Fruit fly (Drosophila melanogaster) whole organism, embryonic: ENCODE results near the gene lgs.

Source experiments
- Aef1 ChIP-seq: fragments of 200-800 bp; sonication (Bioruptor generic); IDR thresholded peaks from 3 replicates; pipeline ENCODE4 v1.3.6; 2022; ENCODE audit warnings: missing biosample characterization, missing genetic modification characterization
- Bdp1 ChIP-seq: fragments of 200-800 bp; sonication (Bioruptor generic); optimal IDR thresholded peaks from 3 replicates; lab custom pipeline; 2016; ENCODE audit warnings: missing biosample characterization, missing genetic modification characterization
- CG10267 ChIP-seq: fragments of 200-800 bp; sonication (Bioruptor generic); optimal IDR thresholded peaks from 2 replicates; lab custom pipeline; 2018; ENCODE audit warnings: missing biosample characterization, mild to moderate bottlenecking, missing genetic modification characterization, moderate library complexity
- CG10321 ChIP-seq: fragments of 200-800 bp; sonication (Bioruptor generic); IDR thresholded peaks from 2 replicates; pipeline ENCODE4 v1.3.6; 2022; ENCODE audit warnings: missing biosample characterization, missing genetic modification characterization
- CG10654 ChIP-seq: fragments of 200-800 bp; sonication (Bioruptor generic); optimal IDR thresholded peaks from 2 replicates; lab custom pipeline; 2016; ENCODE audit warnings: missing biosample characterization, missing genetic modification characterization
- CG10979 ChIP-seq: fragments of 200-800 bp; sonication (Bioruptor generic); optimal IDR thresholded peaks from 2 replicates; lab custom pipeline; 2018; ENCODE audit warnings: missing biosample characterization, mild to moderate bottlenecking, missing genetic modification characterization, moderate library complexity
- CG11456 ChIP-seq: fragments of 200-800 bp; sonication (Bioruptor generic); IDR thresholded peaks from 3 replicates; pipeline ENCODE4 v1.3.6; 2022; ENCODE audit warnings: missing biosample characterization, missing genetic modification characterization
- CG13287 ChIP-seq: fragments of 200-800 bp; sonication (Bioruptor generic); IDR thresholded peaks from 2 replicates; pipeline ENCODE4 v1.3.6; 2022; ENCODE audit warnings: missing biosample characterization, missing genetic modification characterization; ENCODE audit not compliant: partially characterized antibody
- CG16863 ChIP-seq: fragments of 200-800 bp; sonication (Bioruptor generic); optimal IDR thresholded peaks from 3 replicates; lab custom pipeline; 2016; ENCODE audit warnings: missing biosample characterization, missing genetic modification characterization
- CG18262 ChIP-seq: fragments of 200-800 bp; optimal IDR thresholded peaks from 3 replicates; lab custom pipeline; 2019; ENCODE audit warnings: missing biosample characterization, mild to moderate bottlenecking, missing genetic modification characterization, moderate library complexity
- CG18599 ChIP-seq: fragments of 200-800 bp; sonication (Bioruptor generic); optimal IDR thresholded peaks from 3 replicates; lab custom pipeline; 2017; ENCODE audit warnings: missing biosample characterization, missing genetic modification characterization, mild to moderate bottlenecking, moderate library complexity, missing genetic modification reagents
- CG2712 ChIP-seq: fragments of 200-800 bp; optimal IDR thresholded peaks from 3 replicates; lab custom pipeline; 2019; ENCODE audit warnings: missing biosample characterization, mild to moderate bottlenecking, missing genetic modification characterization, moderate library complexity
- CG2889 ChIP-seq: fragments of 200-800 bp; sonication (Bioruptor generic); IDR thresholded peaks from 3 replicates; pipeline ENCODE4 v1.3.6; 2022; ENCODE audit warnings: missing biosample characterization, missing genetic modification characterization
- CG3163 ChIP-seq: fragments of 200-800 bp; sonication (Bioruptor generic); optimal IDR thresholded peaks from 3 replicates; lab custom pipeline; 2016; ENCODE audit warnings: missing biosample characterization, missing genetic modification characterization
- CG32532 ChIP-seq: fragments of 200-800 bp; sonication (Bioruptor generic); IDR thresholded peaks from 2 replicates; pipeline ENCODE4 v1.3.6; 2022; ENCODE audit warnings: missing biosample characterization, missing genetic modification characterization
- CG5953 ChIP-seq: fragments of 200-800 bp; sonication (Bioruptor generic); IDR thresholded peaks from 2 replicates; pipeline ENCODE4 v1.3.6; 2022; ENCODE audit warnings: missing biosample characterization, missing genetic modification characterization
- CG7786 ChIP-seq: fragments of 200-800 bp; sonication (Bioruptor generic); optimal IDR thresholded peaks from 2 replicates; lab custom pipeline; 2016; ENCODE audit warnings: missing biosample characterization, missing genetic modification characterization
- CG7928 ChIP-seq: fragments of 200-800 bp; sonication (Bioruptor generic); optimal IDR thresholded peaks from 2 replicates; lab custom pipeline; 2017; ENCODE audit warnings: missing biosample characterization, mild to moderate bottlenecking, missing genetic modification characterization
- CG8089 ChIP-seq: fragments of 200-800 bp; sonication (Bioruptor generic); optimal IDR thresholded peaks from 3 replicates; lab custom pipeline; 2016; ENCODE audit warnings: missing biosample characterization, missing genetic modification characterization
- CG9797 ChIP-seq: fragments of 200-800 bp; sonication (Bioruptor generic); optimal IDR thresholded peaks from 3 replicates; lab custom pipeline; 2018; ENCODE audit warnings: missing biosample characterization, mild to moderate bottlenecking, missing genetic modification characterization
- CTCF ChIP-seq: fragments of 200-800 bp; sonication (Bioruptor generic); optimal IDR thresholded peaks from 2 replicates; lab custom pipeline; 2017; ENCODE audit warnings: missing biosample characterization, mild to moderate bottlenecking, missing genetic modification characterization, moderate library complexity
- D ChIP-seq, 2 experiments: fragments of 200-800 bp in 1 of 2; fragments of >200 bp in 1 of 2; sonication (Bioruptor generic) in 1 of 2; optimal IDR thresholded peaks; 2 replicates in 1 of 2; 3 replicates in 1 of 2; lab custom pipeline; 2017; ENCODE audit warnings: mild to moderate bottlenecking in 1 of 2, missing biosample characterization in 1 of 2, missing genetic modification characterization in 1 of 2, missing genetic modification reagents in 1 of 2
- Dp ChIP-seq: fragments of 200-800 bp; sonication (Bioruptor generic); optimal IDR thresholded peaks from 2 replicates; lab custom pipeline; 2018; ENCODE audit warnings: missing biosample characterization, mild to moderate bottlenecking, missing genetic modification characterization, moderate library complexity
- E2f2 ChIP-seq: fragments of 200-800 bp; sonication (Bioruptor generic); IDR thresholded peaks from 2 replicates; pipeline ENCODE4 v1.3.6; 2022; ENCODE audit warnings: missing biosample characterization, missing genetic modification characterization
- Eip74EF ChIP-seq, 2 experiments: fragments of 200-800 bp in 1 of 2; fragments of >200 bp in 1 of 2; sonication (Bioruptor generic) in 1 of 2; optimal IDR thresholded peaks; 2 replicates each; lab custom pipeline; 2017 to 2019; ENCODE audit warnings: missing biosample characterization in 2 of 2, missing genetic modification characterization in 2 of 2, mild to moderate bottlenecking in 1 of 2, moderate library complexity in 1 of 2
- Hmr ChIP-seq: fragments of 200-800 bp; sonication (Bioruptor generic); optimal IDR thresholded peaks from 3 replicates; lab custom pipeline; 2017; ENCODE audit warnings: mild to moderate bottlenecking, missing biosample characterization, missing genetic modification reagents, missing genetic modification characterization
- Hr39 ChIP-seq: fragments of >200 bp; optimal IDR thresholded peaks from 2 replicates; lab custom pipeline; 2017
- MTF-1 ChIP-seq: fragments of 200-800 bp; sonication (Bioruptor generic); optimal IDR thresholded peaks from 2 replicates; lab custom pipeline; 2018; ENCODE audit warnings: missing biosample characterization, mild to moderate bottlenecking, missing genetic modification characterization, borderline replicate concordance
- Med ChIP-seq: fragments of 200-800 bp; sonication (Bioruptor generic); peaks from one replicate; lab custom pipeline; 2016; ENCODE audit warnings: missing biosample characterization, missing genetic modification characterization, mild to moderate bottlenecking, inconsistent platforms, moderate library complexity
- NC2α ChIP-seq: fragments of 200-800 bp; sonication (Bioruptor generic); optimal IDR thresholded peaks from 2 replicates; lab custom pipeline; 2016; ENCODE audit warnings: missing biosample characterization, missing genetic modification characterization
- Ravus ChIP-seq: fragments of 200-800 bp; sonication (Bioruptor generic); IDR thresholded peaks from 2 replicates; pipeline ENCODE4 v1.3.6; 2022; ENCODE audit warnings: missing biosample characterization, missing genetic modification characterization
- ac ChIP-seq: fragments of 200-800 bp; sonication (Bioruptor generic); optimal IDR thresholded peaks from 3 replicates; lab custom pipeline; 2017; ENCODE audit warnings: missing biosample characterization, mild to moderate bottlenecking, missing genetic modification characterization
- ase ChIP-seq: fragments of 200-800 bp; sonication (Bioruptor generic); IDR thresholded peaks from 3 replicates; pipeline ENCODE4 v1.3.6; 2022; ENCODE audit warnings: missing biosample characterization, missing genetic modification characterization
- az2 ChIP-seq: fragments of 200-800 bp; sonication (Bioruptor generic); optimal IDR thresholded peaks from 3 replicates; lab custom pipeline; 2016; ENCODE audit warnings: missing biosample characterization, missing genetic modification characterization
- bigmax ChIP-seq: fragments of 200-800 bp; sonication (Bioruptor generic); optimal IDR thresholded peaks from 2 replicates; lab custom pipeline; 2018; ENCODE audit warnings: missing biosample characterization, mild to moderate bottlenecking, missing genetic modification characterization
- crol ChIP-seq: fragments of 200-800 bp; sonication (Bioruptor generic); IDR thresholded peaks from 2 replicates; pipeline ENCODE4 v1.3.6; 2022; ENCODE audit warnings: missing biosample characterization, missing genetic modification characterization
- ewg ChIP-seq: fragments of 200-800 bp; sonication (Bioruptor generic); optimal IDR thresholded peaks from 3 replicates; lab custom pipeline; 2017; ENCODE audit warnings: mild to moderate bottlenecking, missing biosample characterization, missing genetic modification reagents, missing genetic modification characterization
- gcm2 ChIP-seq: fragments of 200-800 bp; sonication (Bioruptor generic); optimal IDR thresholded peaks from 2 replicates; lab custom pipeline; 2016; ENCODE audit warnings: missing biosample characterization, missing genetic modification characterization
- grau ChIP-seq: fragments of 200-800 bp; optimal IDR thresholded peaks from 3 replicates; lab custom pipeline; 2019; ENCODE audit warnings: missing biosample characterization, mild to moderate bottlenecking, missing genetic modification characterization, moderate library complexity
- inv ChIP-seq: fragments of 200-800 bp; sonication (Bioruptor generic); IDR thresholded peaks from 2 replicates; pipeline ENCODE4 v1.3.6; 2022; ENCODE audit warnings: missing biosample characterization, missing genetic modification characterization; ENCODE audit not compliant: partially characterized antibody
- luna ChIP-seq: fragments of 200-800 bp; sonication (Bioruptor generic); optimal IDR thresholded peaks from 2 replicates; lab custom pipeline; 2016; ENCODE audit warnings: missing biosample characterization, missing genetic modification characterization
- nerfin-1 ChIP-seq: fragments of 200-800 bp; sonication (Bioruptor generic); optimal IDR thresholded peaks from 3 replicates; lab custom pipeline; 2019; ENCODE audit warnings: missing biosample characterization, mild to moderate bottlenecking, missing genetic modification characterization, moderate library complexity
- nmo ChIP-seq: fragments of 200-800 bp; sonication (Bioruptor generic); optimal IDR thresholded peaks from 2 replicates; lab custom pipeline; 2018; ENCODE audit warnings: missing biosample characterization, mild to moderate bottlenecking, missing genetic modification characterization, moderate library complexity
- pb ChIP-seq: fragments of 200-800 bp; sonication (Bioruptor generic); optimal IDR thresholded peaks from 3 replicates; lab custom pipeline; 2016; ENCODE audit warnings: missing biosample characterization, missing genetic modification characterization
- ranshi ChIP-seq: fragments of 200-800 bp; sonication (Bioruptor generic); IDR thresholded peaks from 2 replicates; pipeline ENCODE4 v1.3.6; 2022; ENCODE audit warnings: missing biosample characterization, missing genetic modification characterization
- sim ChIP-seq: fragments of 200-800 bp; sonication (Bioruptor generic); IDR thresholded peaks from 2 replicates; pipeline ENCODE4 v1.3.6; 2022; ENCODE audit warnings: missing biosample characterization, missing genetic modification characterization
- tll ChIP-seq, 2 experiments: fragments of 200-800 bp in 1 of 2; fragments of >200 bp in 1 of 2; sonication (Bioruptor generic) in 1 of 2; optimal IDR thresholded peaks; 2 replicates each; lab custom pipeline; 2017 to 2019; ENCODE audit warnings: missing biosample characterization in 2 of 2, missing genetic modification characterization in 2 of 2, mild to moderate bottlenecking in 1 of 2, moderate library complexity in 1 of 2
- toy ChIP-seq: fragments of 200-800 bp; sonication (Bioruptor generic); IDR thresholded peaks from 2 replicates; pipeline ENCODE4 v1.3.6; 2022; ENCODE audit warnings: missing biosample characterization, missing genetic modification characterization
- vnd ChIP-seq: fragments of 200-800 bp; sonication (Bioruptor generic); IDR thresholded peaks from 3 replicates; pipeline ENCODE4 v1.3.6; 2022; ENCODE audit warnings: missing biosample characterization, missing genetic modification characterization; ENCODE audit not compliant: partially characterized antibody

The lgs gene

DNA sequence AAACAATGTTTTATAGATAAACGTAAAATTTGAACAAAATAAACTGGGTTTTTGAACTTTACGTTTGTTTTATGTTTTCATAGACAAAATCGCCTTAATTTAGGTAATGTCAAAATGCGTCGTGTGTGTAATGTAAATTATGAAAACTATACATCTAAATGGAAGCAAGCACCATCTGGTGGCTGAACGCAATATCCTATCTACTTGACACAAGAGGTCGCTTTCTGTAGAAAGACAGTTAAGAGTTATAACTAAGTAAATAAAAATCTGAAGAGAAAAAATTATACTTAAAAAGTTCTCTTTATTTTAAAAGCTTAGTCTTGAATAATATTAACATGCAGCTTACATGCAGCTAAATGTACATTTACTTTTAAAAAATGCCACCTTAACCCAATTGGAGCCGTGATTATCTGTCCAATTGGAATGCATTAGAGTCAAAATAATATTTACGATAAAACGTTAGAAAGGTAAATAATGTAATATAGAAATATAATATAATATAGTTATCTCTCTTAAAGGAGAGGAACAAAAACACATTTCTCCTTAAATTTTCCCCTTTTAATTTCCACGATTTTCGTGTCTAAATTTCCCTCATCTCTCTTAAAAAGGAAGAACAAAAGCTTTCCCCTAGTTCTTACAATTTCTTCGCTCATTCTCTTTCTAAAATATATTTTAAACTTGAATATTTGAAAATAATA is 18.9 kb downstream of the lgs start (continued):
- TF ChIP-seq toy (GFP tag; lab: Robert Waterston, UW) (peak; percentile 79), Med (GFP tag; lab: Kevin White, UChicago) (peak; percentile 100), pb (peak; percentile 95), CG10654 (GFP tag; lab: Kevin White, UChicago) (peak; percentile 92), CTCF (GFP tag; lab: Kevin White, UChicago) (peak; percentile 99), ase (no peak; the same call in 1 of the 3 replicates), CG10979 (tag; lab: Kevin White, UChicago) (peak; percentile 92), CG10267 (tag; lab: Kevin White, UChicago) (peak; percentile 83), ranshi (GFP tag; lab: Robert Waterston, UW) (no peak; the same call in 1 of the 2 replicates), sim (peak; percentile 77), inv (GFP tag; lab: Robert Waterston, UW) (no peak; the same call in 1 of the 2 replicates), CG7786 (GFP tag; lab: Kevin White, UChicago) (peak; percentile 79), ac (GFP tag; lab: Kevin White, UChicago) (peak; percentile 74), CG13287 (GFP tag; lab: Robert Waterston, UW) (peak; percentile 32; the same call in 1 of the 2 replicates), CG11456 (no peak; the same call in none of the 3 replicates), MTF-1 (GFP tag; lab: Kevin White, UChicago) (no peak), Bdp1 (GFP tag; lab: Kevin White, UChicago) (peak; percentile 85), Hr39 (lab: Kevin White, UChicago) (no peak), CG5953 (GFP tag; lab: Robert Waterston, UW) (peak; percentile 87), E2f2 (GFP tag; lab: Robert Waterston, UW) (peak; percentile 65), CG7928 (GFP tag; lab: Kevin White, UChicago) (peak; percentile 67), nmo (peak; percentile 88), Dp (GFP tag; lab: Kevin White, UChicago) (peak; percentile 26), tll (GFP tag; optimal IDR thresholded peaks at IDR 0.05; lab: Kevin White, UChicago) (peak in 1 of 2 experiments; percentile 54), ewg (GFP tag; lab: Kevin White, UChicago) (peak; percentile 90), crol (GFP tag; lab: Robert Waterston, UW) (no peak), CG2712 (tag; lab: Kevin White, UChicago) (peak; percentile 91), CG18262 (tag; lab: Kevin White, UChicago) (peak; percentile 88), CG16863 (GFP tag; lab: Kevin White, UChicago) (peak; percentile 94), az2 (GFP tag; lab: Kevin White, UChicago) (peak; percentile 97), vnd (GFP tag; lab: Robert Waterston, UW) (no peak), NC2α (peak; percentile 83), D (optimal IDR thresholded peaks at IDR 0.05; lab: Kevin White, UChicago) (no peak), D (GFP tag; optimal IDR thresholded peaks at IDR 0.05; lab: Kevin White, UChicago) (peak; percentile 89), nerfin-1 (no peak), bigmax (peak; percentile 73), CG8089 (GFP tag; lab: Kevin White, UChicago) (peak; percentile 96), luna (GFP tag; lab: Kevin White, UChicago) (peak; percentile 91), CG2889 (GFP tag; lab: Robert Waterston, UW) (no peak), CG10321 (GFP tag; lab: Robert Waterston, UW) (0 out of 2 replicates have a peak, but pooled peaks have one; percentile 30), Hmr (GFP tag; lab: Kevin White, UChicago) (peak; percentile 95), CG9797 (no peak), CG18599 (GFP tag; lab: Kevin White, UChicago) (peak; percentile 84), Eip74EF (GFP tag; optimal IDR thresholded peaks at IDR 0.05; lab: Kevin White, UChicago) (no peak), grau (tag; lab: Kevin White, UChicago) (peak; percentile 86), Aef1 (GFP tag; lab: Robert Waterston, UW) (peak; percentile 86), CG32532 (GFP tag; lab: Robert Waterston, UW) (peak; percentile 97), CG3163 (GFP tag; lab: Kevin White, UChicago) (peak; percentile 100), Ravus (GFP tag; lab: Robert Waterston, UW) (peak; percentile 70; the same call in 1 of the 2 replicates), gcm2 (GFP tag; lab: Kevin White, UChicago) (peak; percentile 80)
